Fruit fly (Drosophila melanogaster): Measurements from ENCODE around the gene Hibch.
A peak's percentile ranks its signal among the peaks of the same experiment; 100 is the strongest.

The Hibch gene

DNA sequence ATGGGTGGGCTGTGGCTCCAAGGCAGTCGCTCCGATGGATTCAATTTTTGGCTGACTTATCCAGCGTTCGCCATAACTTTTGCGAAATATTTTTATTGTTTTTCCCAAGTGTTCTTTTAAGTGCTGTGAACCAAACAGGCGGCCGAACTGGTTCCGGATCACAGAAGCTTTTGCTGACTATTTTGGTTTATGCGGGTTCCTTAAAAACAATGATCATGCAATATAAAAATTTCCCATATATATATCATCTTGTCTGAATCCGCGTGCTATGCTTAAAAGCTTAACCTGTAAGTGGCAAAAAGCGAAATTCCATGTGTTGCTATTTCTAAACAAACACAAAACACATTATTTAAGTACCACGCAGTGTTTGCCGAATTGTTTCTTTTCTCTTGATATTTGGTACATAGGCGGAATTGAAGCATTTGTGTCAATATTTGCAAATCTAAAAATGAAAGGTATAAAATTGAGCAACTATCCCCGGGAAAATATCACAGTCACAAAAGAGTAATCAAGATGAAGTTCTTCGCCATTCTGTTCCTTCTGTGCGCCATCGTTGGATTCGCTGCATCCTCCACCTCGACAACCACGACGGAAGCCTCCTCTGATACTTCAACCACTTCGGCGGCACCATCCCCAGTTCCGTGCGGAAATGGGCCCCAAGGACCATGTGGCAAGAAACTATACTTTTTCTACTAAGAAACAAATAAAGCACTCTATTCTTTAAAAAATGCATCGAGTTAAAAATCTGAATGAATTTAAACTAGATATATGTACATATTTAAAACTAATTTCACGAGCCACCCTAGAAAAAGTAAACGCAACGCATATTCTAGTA, 36.9 kb upstream of the Hibch start, which contains the start of the genes CG6276 and CG44040 (continued):
- TF ChIP-seq bigmax (GFP tag; optimal IDR thresholded peaks at IDR 0.05) (no peak), usp (GFP tag; optimal IDR thresholded peaks at IDR 0.05) (no peak), CG32767 (GFP tag; IDR thresholded peaks at IDR 0.05) (no peak), CG6854 (GFP tag; optimal IDR thresholded peaks at IDR 0.05) (no peak), CG12104 (GFP tag; optimal IDR thresholded peaks at IDR 0.05) (peak; percentile 13), esg (GFP tag; conservative IDR thresholded peaks at IDR 0.05) (peak; percentile 22; the same call in 1 of the 2 replicates), CG15601 (tag; optimal IDR thresholded peaks at IDR 0.05) (peak; percentile 10), BtbVII (GFP tag; optimal IDR thresholded peaks at IDR 0.05) (peak; percentile 65), Atf-2 (GFP tag; optimal IDR thresholded peaks at IDR 0.05) (no peak), CG32772 (GFP tag; IDR thresholded peaks at IDR 0.05) (peak; percentile 24; the same call in 1 of the 2 replicates), CG12155 (GFP tag; optimal IDR thresholded peaks at IDR 0.05) (peak; percentile 5), CG8388 (GFP tag; optimal IDR thresholded peaks at IDR 0.05) (peak; percentile 32), ab (GFP tag; optimal IDR thresholded peaks at IDR 0.05) (no peak), fd96Cb (tag; optimal IDR thresholded peaks at IDR 0.05) (no peak), hkb (optimal IDR thresholded peaks at IDR 0.05) (peak; percentile 1), hkb (GFP tag; IDR thresholded peaks at IDR 0.05) (peak; percentile 52; the same call in 1 of the 2 replicates), disco-r (GFP tag; optimal IDR thresholded peaks at IDR 0.05) (peak; percentile 5), seq (GFP tag; IDR thresholded peaks at IDR 0.05) (no peak), CG11093 (GFP tag; IDR thresholded peaks at IDR 0.05) (no peak), pb (GFP tag; optimal IDR thresholded peaks at IDR 0.05) (no peak), kni (GFP tag; optimal IDR thresholded peaks at IDR 0.05) (no peak), CG33213 (GFP tag; optimal IDR thresholded peaks at IDR 0.05) (peak; percentile 14), lbe (GFP tag; optimal IDR thresholded peaks at IDR 0.05) (peak; percentile 63), pzg (GFP tag; optimal IDR thresholded peaks at IDR 0.05) (peak; percentile 28), CG3065 (GFP tag; optimal IDR thresholded peaks at IDR 0.05) (no peak), Dek (tag; optimal IDR thresholded peaks at IDR 0.05) (peak; percentile 35), CG6689 (GFP tag; IDR thresholded peaks at IDR 0.05) (peak; percentile 74), row (GFP tag; IDR thresholded peaks at IDR 0.05) (peak; percentile 73), CG15479 (GFP tag; optimal IDR thresholded peaks at IDR 0.05) (no peak), org-1 (GFP tag; optimal IDR thresholded peaks at IDR 0.05) (peak; percentile 13), CG9727 (GFP tag; optimal IDR thresholded peaks at IDR 0.05) (peak; percentile 51), Tbp (GFP tag; optimal IDR thresholded peaks at IDR 0.05) (no peak), CG7963 (GFP tag; IDR thresholded peaks at IDR 0.05; ENCODE audit: partially characterized antibody) (no peak), NK7.1 (GFP tag; optimal IDR thresholded peaks at IDR 0.05) (no peak), al (GFP tag; IDR thresholded peaks at IDR 0.05) (peak; percentile 9; the same call in 1 of the 2 replicates), E2f1 (GFP tag; IDR thresholded peaks at IDR 0.05) (0 out of 2 replicates have a peak, but pooled peaks have one; percentile 32), rib (GFP tag; IDR thresholded peaks at IDR 0.05) (no peak), CG6254 (GFP tag; optimal IDR thresholded peaks at IDR 0.05) (no peak), luna (GFP tag; optimal IDR thresholded peaks at IDR 0.05) (peak; percentile 34), CG18599 (GFP tag; optimal IDR thresholded peaks at IDR 0.05) (peak; percentile 75), CG10209 (GFP tag; optimal IDR thresholded peaks at IDR 0.05) (peak; percentile 43), CG31224 (GFP tag; IDR thresholded peaks at IDR 0.05) (no peak), CG30403 (GFP tag; optimal IDR thresholded peaks at IDR 0.05) (peak; percentile 70), vvl (GFP tag; IDR thresholded peaks at IDR 0.05) (peak; percentile 54), slbo (GFP tag; IDR thresholded peaks at IDR 0.05) (peak; percentile 59), HmgZ (tag; optimal IDR thresholded peaks at IDR 0.05) (peak; percentile 23), CG3995 (GFP tag; optimal IDR thresholded peaks at IDR 0.05) (peak; percentile 46), trh (GFP tag; optimal IDR thresholded peaks at IDR 0.05) (no peak), Nf-YC (tag; optimal IDR thresholded peaks at IDR 0.05) (peak; percentile 42), Nf-YB (GFP tag; optimal IDR thresholded peaks at IDR 0.05) (no peak)
